Fruit fly (Drosophila melanogaster): ENCODE data around the gene CG14238.

Gene CG14238

DNA sequence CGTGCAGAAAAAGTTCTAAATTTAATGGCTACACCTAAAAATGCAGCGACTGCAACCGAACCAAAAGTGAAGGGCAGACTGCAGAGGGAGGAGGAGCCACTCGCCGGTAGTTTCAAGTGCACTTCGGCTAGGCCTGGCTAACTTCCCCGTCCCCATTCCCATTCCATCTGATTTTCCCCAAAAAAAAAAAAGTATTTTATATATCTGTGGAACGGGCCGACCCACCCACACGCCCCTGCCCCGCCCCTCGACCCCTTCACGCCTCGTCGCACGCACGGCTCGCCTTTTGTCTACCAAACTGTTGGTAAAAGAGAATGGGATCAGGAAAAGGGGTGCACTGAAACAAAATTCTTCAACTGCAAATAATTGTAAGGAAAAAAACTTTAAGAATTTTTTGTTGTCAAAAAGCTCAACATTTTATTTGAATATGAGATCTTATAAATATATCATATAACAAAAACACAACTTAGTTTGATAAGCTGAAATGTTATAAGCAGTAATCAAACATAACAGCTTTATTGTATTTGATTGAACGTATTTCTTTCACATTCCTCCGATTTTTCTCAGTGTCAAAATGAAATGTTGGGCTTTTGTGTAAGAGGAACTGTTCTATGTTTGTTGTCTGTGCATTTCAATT is 14.1 kb upstream of the CG14238 start (continued):
- TF ChIP-seq CG6765 (GFP tag; optimal IDR thresholded peaks at IDR 0.05), result no peak
- no peak for TF ChIP-seq hbn (GFP tag; IDR thresholded peaks at IDR 0.05; ENCODE audit: partially characterized antibody)
- TF ChIP-seq bcd (GFP tag; optimal IDR thresholded peaks at IDR 0.05), result peak; percentile 59
- peak; percentile 46 for TF ChIP-seq PHDP (tag; optimal IDR thresholded peaks at IDR 0.05)
- no peak for TF ChIP-seq mam (GFP tag; optimal IDR thresholded peaks at IDR 0.05)
- TF ChIP-seq luna (GFP tag; optimal IDR thresholded peaks at IDR 0.05), result no peak
- no peak for TF ChIP-seq CG3726 (GFP tag; IDR thresholded peaks at IDR 0.05)
- TF ChIP-seq CG12299 (tag; optimal IDR thresholded peaks at IDR 0.05), result peak; percentile 30
- TF ChIP-seq CG6175 (GFP tag; IDR thresholded peaks at IDR 0.05), result no peak
- TF ChIP-seq pros (GFP tag; optimal IDR thresholded peaks at IDR 0.05), result no peak
- no peak for TF ChIP-seq Hr39 (optimal IDR thresholded peaks at IDR 0.05)
- TF ChIP-seq chm (GFP tag; IDR thresholded peaks at IDR 0.05), result no peak
- TF ChIP-seq gem (tag; optimal IDR thresholded peaks at IDR 0.05), result peak; percentile 81
- TF ChIP-seq Lhr (GFP tag; optimal IDR thresholded peaks at IDR 0.05), result no peak
- TF ChIP-seq CG1602 (GFP tag; optimal IDR thresholded peaks at IDR 0.05), result peak; percentile 0
- no peak for TF ChIP-seq HLH4C (GFP tag; IDR thresholded peaks at IDR 0.05; ENCODE audit: partially characterized antibody)
- peak; percentile 71 for TF ChIP-seq Med (GFP tag)
- TF ChIP-seq CG18619 (GFP tag; optimal IDR thresholded peaks at IDR 0.05), result no peak
- peak; percentile 28; the same call in 1 of the 2 replicates for TF ChIP-seq CG14667 (GFP tag; IDR thresholded peaks at IDR 0.05)
- TF ChIP-seq lbe (GFP tag; optimal IDR thresholded peaks at IDR 0.05), result no peak
- TF ChIP-seq kah (GFP tag; optimal IDR thresholded peaks at IDR 0.05), result peak; percentile 24
- peak; percentile 1 for TF ChIP-seq kni (GFP tag; optimal IDR thresholded peaks at IDR 0.05)
- TF ChIP-seq dm (GFP tag; optimal IDR thresholded peaks at IDR 0.05), result no peak
- peak; percentile 12 for TF ChIP-seq dmrt11E (tag; optimal IDR thresholded peaks at IDR 0.05)
- peak in 1 of 2 experiments; percentile 17 for TF ChIP-seq dpn (GFP tag; optimal IDR thresholded peaks at IDR 0.05)
- TF ChIP-seq CG10209 (GFP tag; optimal IDR thresholded peaks at IDR 0.05), result peak; percentile 39
- TF ChIP-seq CG8281 (tag; optimal IDR thresholded peaks at IDR 0.05), result peak; percentile 19
- TF ChIP-seq CG3838 (GFP tag; optimal IDR thresholded peaks at IDR 0.05), result no peak
- no peak for TF ChIP-seq Gsc (GFP tag; IDR thresholded peaks at IDR 0.05)
- TF ChIP-seq gcm (GFP tag; optimal IDR thresholded peaks at IDR 0.05), result no peak
- TF ChIP-seq CG18476 (GFP tag; optimal IDR thresholded peaks at IDR 0.05), result peak; percentile 35
- TF ChIP-seq knrl (GFP tag; IDR thresholded peaks at IDR 0.05; ENCODE audit: partially characterized antibody), result no peak
- no peak for TF ChIP-seq h (optimal IDR thresholded peaks at IDR 0.05)
- TF ChIP-seq Lim3 (GFP tag; IDR thresholded peaks at IDR 0.05), result no peak
- TF ChIP-seq Nf-YA (GFP tag; IDR thresholded peaks at IDR 0.05), result 0 out of 2 replicates have a peak, but pooled peaks have one; percentile 19
- 0 out of 2 replicates have a peak, but pooled peaks have one; percentile 34 for TF ChIP-seq E2f1 (GFP tag; IDR thresholded peaks at IDR 0.05)
- no peak for TF ChIP-seq sug (tag; optimal IDR thresholded peaks at IDR 0.05)
- peak; percentile 67 for TF ChIP-seq CG10267 (tag; optimal IDR thresholded peaks at IDR 0.05)
- no peak; the same call in 1 of the 2 replicates for TF ChIP-seq Atf6 (GFP tag; IDR thresholded peaks at IDR 0.05)
- TF ChIP-seq CG30020 (tag; optimal IDR thresholded peaks at IDR 0.05), result no peak
- TF ChIP-seq nerfin-2 (GFP tag; IDR thresholded peaks at IDR 0.05; ENCODE audit: partially characterized antibody), result no peak
- TF ChIP-seq HLH54F (GFP tag; optimal IDR thresholded peaks at IDR 0.05), result no peak
- TF ChIP-seq CG9437 (GFP tag; optimal IDR thresholded peaks at IDR 0.05), result peak; percentile 28
- no peak for TF ChIP-seq Dbx (GFP tag; IDR thresholded peaks at IDR 0.05)
- TF ChIP-seq dysf (GFP tag; IDR thresholded peaks at IDR 0.05), result peak; percentile 68
- TF ChIP-seq Drgx (GFP tag; IDR thresholded peaks at IDR 0.05), result peak; percentile 58
- TF ChIP-seq cad (GFP tag; optimal IDR thresholded peaks at IDR 0.05), result no peak
- no peak for TF ChIP-seq Doc2 (GFP tag; IDR thresholded peaks at IDR 0.05)
- peak; percentile 20; the same call in 1 of the 2 replicates for TF ChIP-seq CG32532 (GFP tag; IDR thresholded peaks at IDR 0.05)
- TF ChIP-seq CkIIα-i1 (GFP tag; IDR thresholded peaks at IDR 0.05), result no peak

All from whole organism, embryonic.